Worm (Caenorhabditis elegans): ENCODE data around the gene K09E9.4.

- TF ChIP-seq lin-26 (GFP tag; IDR thresholded peaks at IDR 0.05) (no peak), B0261.1 (tag; optimal IDR thresholded peaks at IDR 0.05) (no peak), hsf-1 (GFP tag; IDR thresholded peaks at IDR 0.05) (no peak), Y56A3A.18 (GFP tag; IDR thresholded peaks at IDR 0.05) (no peak), ama-1 (optimal IDR thresholded peaks at IDR 0.05) (no peak), ama-1 (GFP tag; optimal IDR thresholded peaks at IDR 0.05) (no peak), F57A8.1 (GFP tag; optimal IDR thresholded peaks at IDR 0.05) (no peak), unc-62 (GFP tag; optimal IDR thresholded peaks at IDR 0.05) (no peak), nhr-90 (tag; optimal IDR thresholded peaks at IDR 0.05) (no peak), nfya-1 (tag; optimal IDR thresholded peaks at IDR 0.05; ENCODE audit: borderline replicate concordance, insufficient read depth) (no peak)
These were observed 30.3 kb downstream of the K09E9.4 start for ce11 chrX:15599925-15600324.
